Worm (Caenorhabditis elegans) whole organism, mixed stage, embryonic: ENCODE data around the gene K01A11.3.

Source experiments
- M03D4.4 ChIP-seq: sonication (generic microtip); optimal IDR thresholded peaks from 2 replicates; lab custom pipeline; 2017; ENCODE audit warnings: mild to moderate bottlenecking, missing genetic modification characterization, missing compliant biosample characterization
- bed-3 ChIP-seq: fragments of 200-800 bp; sonication (Bioruptor generic); optimal IDR thresholded peaks from 3 replicates; lab custom pipeline; 2018; ENCODE audit warnings: mild to moderate bottlenecking, missing genetic modification characterization, moderate library complexity, missing compliant biosample characterization
- blmp-1 ChIP-seq: fragments of 150-350 bp; optimal IDR thresholded peaks from 2 replicates; lab custom pipeline; 2014; ENCODE audit warnings: missing biosample characterization, missing genetic modification characterization
- ceh-39 ChIP-seq: fragments of 150-350 bp; optimal IDR thresholded peaks from 2 replicates; lab custom pipeline; 2014; ENCODE audit warnings: missing biosample characterization, missing genetic modification characterization
- ceh-43 ChIP-seq: fragments of 200-800 bp; sonication (Bioruptor generic); optimal IDR thresholded peaks from 2 replicates; lab custom pipeline; 2018; ENCODE audit warnings: mild to moderate bottlenecking, missing genetic modification characterization, moderate library complexity, missing compliant biosample characterization
- ceh-83 ChIP-seq: fragments of 200-800 bp; sonication (Bioruptor generic); optimal IDR thresholded peaks from 2 replicates; lab custom pipeline; 2018; ENCODE audit warnings: mild to moderate bottlenecking, missing genetic modification characterization, missing compliant biosample characterization
- ces-1 ChIP-seq: fragments of 150-350 bp; optimal IDR thresholded peaks from 2 replicates; lab custom pipeline; 2014; ENCODE audit warnings: missing biosample characterization, missing genetic modification reagents, missing genetic modification characterization
- cnd-1 ChIP-seq: fragments of 200-800 bp; sonication (Bioruptor generic); optimal IDR thresholded peaks from 2 replicates; lab custom pipeline; 2018; ENCODE audit warnings: mild to moderate bottlenecking, missing genetic modification characterization, missing compliant biosample characterization
- drap-1 ChIP-seq: fragments of 200-800 bp; sonication (Bioruptor generic); optimal IDR thresholded peaks from 3 replicates; lab custom pipeline; 2018; ENCODE audit warnings: mild to moderate bottlenecking, missing genetic modification characterization, missing compliant biosample characterization
- elt-1 ChIP-seq: sonication (generic microtip); optimal IDR thresholded peaks from 2 replicates; lab custom pipeline; 2017; ENCODE audit warnings: missing genetic modification characterization, mild to moderate bottlenecking, missing compliant biosample characterization, antibody characterized with exemption, moderate library complexity, borderline replicate concordance; ENCODE audit not compliant: insufficient read depth
- elt-3 ChIP-seq: fragments of 150-350 bp; optimal IDR thresholded peaks from 2 replicates; lab custom pipeline; 2014; ENCODE audit warnings: missing biosample characterization, missing genetic modification characterization
- flh-1 ChIP-seq: fragments of 200-800 bp; sonication (Bioruptor generic); optimal IDR thresholded peaks from 2 replicates; lab custom pipeline; 2018; ENCODE audit warnings: mild to moderate bottlenecking, missing genetic modification characterization, moderate library complexity, missing compliant biosample characterization
- ham-2 ChIP-seq: fragments of 200-800 bp; sonication (Bioruptor generic); optimal IDR thresholded peaks from 2 replicates; lab custom pipeline; 2018; ENCODE audit warnings: mild to moderate bottlenecking, missing genetic modification characterization, missing compliant biosample characterization
- hlh-1 ChIP-seq: fragments of 150-350 bp; optimal IDR thresholded peaks from 2 replicates; lab custom pipeline; 2014; ENCODE audit warnings: missing biosample characterization, missing genetic modification reagents, missing genetic modification characterization
- lin-13 ChIP-seq: fragments of 150-350 bp; optimal IDR thresholded peaks from 2 replicates; lab custom pipeline; 2014; ENCODE audit warnings: missing biosample characterization, missing genetic modification characterization
- lin-32 ChIP-seq: fragments of 200-800 bp; sonication (Bioruptor generic); optimal IDR thresholded peaks from 2 replicates; lab custom pipeline; 2018; ENCODE audit warnings: mild to moderate bottlenecking, missing genetic modification characterization, missing compliant biosample characterization
- lsy-2 ChIP-seq: fragments of 150-350 bp; optimal IDR thresholded peaks from 2 replicates; lab custom pipeline; 2014; ENCODE audit warnings: missing biosample characterization, missing genetic modification characterization
- mab-5 ChIP-seq: fragments of 150-350 bp; optimal IDR thresholded peaks from 2 replicates; lab custom pipeline; 2014; ENCODE audit warnings: missing biosample characterization, missing genetic modification characterization
- mep-1 ChIP-seq: fragments of 150-350 bp; optimal IDR thresholded peaks from 2 replicates; lab custom pipeline; 2017; ENCODE audit warnings: missing biosample characterization, missing genetic modification reagents, missing genetic modification characterization, inconsistent platforms
- nhr-12 ChIP-seq: fragments of 150-350 bp; optimal IDR thresholded peaks from 2 replicates; lab custom pipeline; 2014; ENCODE audit warnings: missing biosample characterization, missing genetic modification characterization
- nhr-2 ChIP-seq: fragments of 150-350 bp; optimal IDR thresholded peaks from 2 replicates; lab custom pipeline; 2014; ENCODE audit warnings: missing biosample characterization, missing genetic modification characterization
- nhr-237 ChIP-seq: fragments of 150-350 bp; optimal IDR thresholded peaks from 2 replicates; lab custom pipeline; 2014; ENCODE audit warnings: missing biosample characterization, missing genetic modification characterization
- nhr-28 ChIP-seq: fragments of 150-350 bp; optimal IDR thresholded peaks from 2 replicates; lab custom pipeline; 2014; ENCODE audit warnings: missing biosample characterization, missing genetic modification characterization
- nhr-76 ChIP-seq: sonication (generic microtip); optimal IDR thresholded peaks from 2 replicates; lab custom pipeline; 2017; ENCODE audit warnings: missing biosample characterization, missing genetic modification characterization
- pha-4 ChIP-seq: fragments of 150-350 bp; optimal IDR thresholded peaks from 2 replicates; lab custom pipeline; 2018; ENCODE audit warnings: missing biosample characterization, missing genetic modification reagents, missing genetic modification characterization
- sem-2 ChIP-seq: fragments of 200-800 bp; sonication (Bioruptor generic); optimal IDR thresholded peaks from 2 replicates; lab custom pipeline; 2018; ENCODE audit warnings: mild to moderate bottlenecking, missing genetic modification characterization, missing compliant biosample characterization
- snpc-4 ChIP-seq: fragments of 150-350 bp; optimal IDR thresholded peaks from 2 replicates; lab custom pipeline; 2014; ENCODE audit warnings: missing biosample characterization, missing genetic modification characterization
- sptf-1 ChIP-seq: sonication (generic microtip); optimal IDR thresholded peaks from 2 replicates; lab custom pipeline; 2017; ENCODE audit warnings: mild to moderate bottlenecking, missing genetic modification characterization, moderate library complexity, missing compliant biosample characterization
- tbx-8 ChIP-seq: fragments of 200-800 bp; sonication (Bioruptor generic); optimal IDR thresholded peaks from 2 replicates; lab custom pipeline; 2018; ENCODE audit warnings: mild to moderate bottlenecking, missing genetic modification characterization, moderate library complexity, missing compliant biosample characterization
- unc-120 ChIP-seq: sonication (generic microtip); optimal IDR thresholded peaks from 2 replicates; lab custom pipeline; 2017; ENCODE audit warnings: missing genetic modification characterization, missing compliant biosample characterization; ENCODE audit not compliant: poor library complexity, severe bottlenecking
- unc-39 ChIP-seq: fragments of 150-350 bp; optimal IDR thresholded peaks from 2 replicates; lab custom pipeline; 2014; ENCODE audit warnings: missing biosample characterization, missing genetic modification characterization
- unc-62 ChIP-seq: fragments of 150-350 bp; optimal IDR thresholded peaks from 2 replicates; lab custom pipeline; 2014; ENCODE audit warnings: missing biosample characterization, missing genetic modification reagents, missing genetic modification characterization
- zip-8 ChIP-seq: fragments of 150-350 bp; optimal IDR thresholded peaks from 2 replicates; lab custom pipeline; 2014; ENCODE audit warnings: missing biosample characterization, missing genetic modification characterization
- ztf-11 ChIP-seq: fragments of 150-350 bp; optimal IDR thresholded peaks from 2 replicates; lab custom pipeline; 2014; ENCODE audit warnings: missing biosample characterization, missing genetic modification characterization

Gene K01A11.3

ce11 chrIII:3404354-3404913 lies 48.0 kb downstream of the K01A11.3 start, which contains the start of the genes npp-9 and F59A2.5:
Gene npp-9 (minus strand): TSS chrIII:3404479.
Gene F59A2.5 (plus strand): TSS chrIII:3404863.
- TF ChIP-seq blmp-1 (tag; lab: Kevin White, UChicago), result no peak
- peak; percentile 61 for TF ChIP-seq mep-1 (tag; lab: Kevin White, UChicago)
- no peak for TF ChIP-seq unc-39 (tag; lab: Kevin White, UChicago)
- TF ChIP-seq unc-120 (tag; lab: Kevin White, UChicago), result no peak
- peak; percentile 23 for TF ChIP-seq hlh-1 (tag; lab: Kevin White, UChicago)
- no peak for TF ChIP-seq nhr-28 (tag; lab: Kevin White, UChicago)
- no peak for TF ChIP-seq cnd-1 (tag; lab: Kevin White, UChicago)
- TF ChIP-seq tbx-8 (GFP tag; lab: Kevin White, UChicago), result no peak
- no peak for TF ChIP-seq bed-3 (GFP tag; lab: Kevin White, UChicago)
- TF ChIP-seq nhr-2, result no peak
- TF ChIP-seq unc-62, result no peak
- no peak for TF ChIP-seq sptf-1 (tag; lab: Kevin White, UChicago)
- TF ChIP-seq snpc-4 (tag; lab: Kevin White, UChicago), result no peak
- no peak for TF ChIP-seq lin-32 (GFP tag; lab: Kevin White, UChicago)
- TF ChIP-seq ztf-11, result no peak
- TF ChIP-seq ceh-39 (tag; lab: Kevin White, UChicago), result no peak
- no peak for TF ChIP-seq elt-1
- no peak for TF ChIP-seq nhr-12 (tag; lab: Kevin White, UChicago)
- no peak for TF ChIP-seq zip-8 (tag; lab: Kevin White, UChicago)
- TF ChIP-seq lin-13 (tag; lab: Kevin White, UChicago), result no peak
- TF ChIP-seq ceh-83 (GFP tag; lab: Kevin White, UChicago), result no peak
- peak; percentile 7 for TF ChIP-seq nhr-237 (tag; lab: Kevin White, UChicago)
- TF ChIP-seq lsy-2 (tag; lab: Kevin White, UChicago), result peak; percentile 33
- TF ChIP-seq nhr-76, result no peak
- TF ChIP-seq ces-1 (GFP tag; lab: Kevin White, UChicago), result peak; percentile 25
- no peak for TF ChIP-seq mab-5
- TF ChIP-seq sem-2 (GFP tag; lab: Kevin White, UChicago), result no peak
- TF ChIP-seq ceh-43, result no peak
- TF ChIP-seq ham-2 (GFP tag; lab: Kevin White, UChicago), result no peak

DNA sequence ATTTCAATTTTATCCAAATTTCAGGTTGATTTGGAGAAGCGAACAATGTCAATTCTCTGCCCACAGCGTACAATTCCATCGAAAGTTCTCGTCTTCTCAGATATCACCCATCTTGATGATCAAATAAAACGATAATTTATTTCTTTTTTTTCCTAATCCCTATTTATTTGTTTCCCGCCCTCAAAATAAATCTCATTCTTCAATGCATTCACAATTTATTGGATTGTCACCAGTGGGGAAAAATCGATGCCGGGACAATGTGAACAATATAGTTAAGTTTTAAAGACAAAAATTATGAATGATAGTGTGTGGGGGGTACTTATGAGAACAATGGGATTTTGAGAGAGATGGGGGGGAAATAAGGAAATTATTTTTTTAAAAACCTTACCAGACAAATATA lies 52.0 kb downstream of the K01A11.3 start:
- TF ChIP-seq snpc-4 (tag; lab: Kevin White, UChicago), result no peak
- no peak for TF ChIP-seq elt-3 (tag; lab: Kevin White, UChicago)
- TF ChIP-seq sptf-1 (tag; lab: Kevin White, UChicago), result no peak
- TF ChIP-seq bed-3 (GFP tag; lab: Kevin White, UChicago), result no peak
- no peak for TF ChIP-seq unc-39 (tag; lab: Kevin White, UChicago)
- TF ChIP-seq nhr-2, result no peak
- no peak for TF ChIP-seq lin-13 (tag; lab: Kevin White, UChicago)
- no peak for TF ChIP-seq sem-2 (GFP tag; lab: Kevin White, UChicago)
- no peak for TF ChIP-seq pha-4 (tag; lab: Kevin White, UChicago)
- no peak for TF ChIP-seq flh-1 (GFP tag; lab: Kevin White, UChicago)
- TF ChIP-seq zip-8 (tag; lab: Kevin White, UChicago), result no peak
- no peak for TF ChIP-seq nhr-237 (tag; lab: Kevin White, UChicago)
- no peak for TF ChIP-seq unc-120 (tag; lab: Kevin White, UChicago)
- TF ChIP-seq drap-1 (GFP tag; lab: Kevin White, UChicago), result no peak

DNA sequence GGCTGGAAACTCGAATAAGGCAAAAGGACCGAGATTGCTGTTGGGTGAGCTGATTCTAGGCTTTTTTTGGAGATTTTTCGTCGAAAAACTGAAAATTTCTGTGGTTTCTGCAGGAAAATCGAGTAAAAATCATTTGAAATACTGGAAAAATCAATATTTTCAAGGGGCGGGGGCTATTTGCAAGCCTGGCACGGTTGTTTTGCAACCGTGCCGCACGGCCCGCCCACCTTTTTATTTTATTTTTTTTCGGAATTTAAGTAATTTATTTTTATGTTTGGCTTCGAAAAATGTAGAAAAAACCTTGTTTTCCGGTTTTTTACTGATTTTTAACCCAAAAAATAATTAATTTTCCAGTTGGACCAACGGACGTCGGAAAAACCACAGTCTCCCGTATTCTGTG lies 53.9 kb downstream of the K01A11.3 start:
- TF ChIP-seq sptf-1 (tag; lab: Kevin White, UChicago) (no peak), ceh-43 (no peak), M03D4.4 (peak; percentile 12), snpc-4 (tag; lab: Kevin White, UChicago) (no peak), drap-1 (GFP tag; lab: Kevin White, UChicago) (no peak)

DNA sequence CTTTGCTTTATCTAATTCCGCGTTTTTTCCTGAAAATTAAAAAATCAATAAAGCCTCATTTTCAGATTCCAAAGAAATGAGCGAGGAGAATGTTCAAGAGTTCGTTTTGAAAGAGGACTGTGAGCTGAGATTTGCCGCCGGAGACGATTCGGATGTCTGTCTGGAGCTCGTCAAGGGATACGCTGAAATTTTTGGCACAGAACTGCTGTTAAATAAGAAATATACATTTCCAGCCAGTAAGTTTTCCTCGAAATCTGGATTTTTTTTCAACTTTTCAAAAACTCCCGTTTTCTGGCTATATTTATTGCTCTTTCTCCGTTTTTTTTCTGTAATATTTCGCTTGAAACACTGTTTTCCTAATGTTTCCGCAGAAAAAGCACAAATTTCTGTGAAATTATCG lies 54.7 kb downstream of the K01A11.3 start, which contains the start of gene clpf-1:
TSS of gene clpf-1 (plus strand) at position 66 of the 400 bp plus-strand sequence.
- no peak for TF ChIP-seq elt-1
- no peak for TF ChIP-seq lin-13 (tag; lab: Kevin White, UChicago)
- no peak for TF ChIP-seq unc-120 (tag; lab: Kevin White, UChicago)
- TF ChIP-seq pha-4 (tag; lab: Kevin White, UChicago), result no peak
- no peak for TF ChIP-seq snpc-4 (tag; lab: Kevin White, UChicago)
